Fruit fly (Drosophila melanogaster): ENCODE results near the gene flr.

The flr gene

DNA sequence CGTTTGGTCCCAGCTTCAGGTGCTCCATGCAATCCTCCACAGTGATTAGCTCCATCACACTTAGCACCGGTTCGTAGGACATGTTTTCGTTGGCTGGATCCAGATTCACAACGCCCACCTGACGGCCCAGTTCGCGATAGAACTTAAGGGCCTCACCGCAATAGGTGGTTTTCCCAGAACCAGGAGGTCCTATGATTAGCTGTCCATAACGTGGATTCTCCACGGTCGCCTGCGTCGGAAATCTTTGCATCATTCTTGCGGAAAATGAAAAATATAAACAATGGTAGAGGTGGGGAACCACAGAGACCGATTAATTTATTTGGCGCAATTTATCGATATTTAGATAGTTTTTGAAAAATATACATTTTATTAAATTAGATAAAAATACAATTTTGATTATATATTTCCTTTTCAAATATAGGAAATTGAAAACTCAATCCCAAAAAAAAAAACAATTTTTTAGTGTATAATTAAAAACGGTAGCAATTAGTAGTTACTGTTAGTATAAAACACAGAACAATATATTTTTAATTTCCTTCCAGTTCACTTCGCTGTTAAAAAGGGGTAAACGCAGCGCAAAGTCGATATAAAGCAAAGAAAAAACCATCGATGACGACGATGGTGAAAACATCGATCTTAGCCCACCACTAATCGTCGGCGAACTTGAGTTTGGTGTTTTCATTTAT, at the start of gene flr, which contains the start of gene CG10222:
Gene flr, plus strand, starts transcription at position 644 of the 686 bp plus-strand sequence.
Gene CG10222, minus strand, starts transcription at position 254 of the 686 bp plus-strand sequence.
- no peak for TF ChIP-seq noc (tag; optimal IDR thresholded peaks at IDR 0.05)

DNA sequence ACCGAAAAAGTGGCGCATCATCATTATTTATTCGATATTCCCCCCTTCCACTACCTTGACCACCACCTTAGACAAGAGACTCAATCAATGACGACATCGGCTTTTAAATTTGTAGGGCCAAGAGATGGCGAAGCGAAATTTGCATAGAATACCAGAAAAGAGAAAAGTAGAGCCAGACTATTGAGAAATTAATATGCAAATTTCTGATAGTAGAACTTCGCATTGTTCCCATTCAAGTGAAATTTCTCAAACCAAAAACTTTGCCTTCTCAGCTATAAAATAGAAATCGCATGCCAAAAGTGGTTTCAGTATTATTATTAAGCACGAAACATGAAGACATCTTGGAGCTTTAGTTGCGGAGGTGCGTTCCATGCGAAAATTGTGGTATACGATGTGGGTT, 35.0 kb upstream of the flr start, which contains the start of gene CG14111:
Gene CG14111, plus strand, starts transcription at position 301 of the 400 bp plus-strand sequence.
- TF ChIP-seq noc (tag; optimal IDR thresholded peaks at IDR 0.05): no peak

DNA sequence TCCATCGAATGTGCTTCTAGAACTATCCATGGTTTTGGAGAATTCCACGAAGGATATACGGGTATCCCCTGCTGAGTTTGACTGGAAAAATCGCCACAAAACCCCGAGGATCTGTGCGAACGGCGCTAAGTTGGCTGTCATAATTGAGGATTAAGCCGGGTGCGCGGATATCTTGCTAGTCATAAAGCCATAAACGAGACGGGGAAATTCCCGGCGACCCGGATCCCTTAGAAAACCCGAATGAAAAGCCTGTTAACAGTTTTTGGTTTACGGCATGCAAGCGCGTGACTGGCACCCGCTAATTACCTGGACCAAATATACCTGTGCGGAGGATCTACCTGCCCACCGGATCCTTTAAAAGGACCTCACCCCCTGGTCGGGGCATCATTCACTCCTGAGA, 34.4 kb upstream of the flr start, which contains the start of gene SNCF:
Gene SNCF, plus strand, starts transcription at position 382 of the 400 bp plus-strand sequence.
- no peak for TF ChIP-seq noc (tag; optimal IDR thresholded peaks at IDR 0.05)

DNA sequence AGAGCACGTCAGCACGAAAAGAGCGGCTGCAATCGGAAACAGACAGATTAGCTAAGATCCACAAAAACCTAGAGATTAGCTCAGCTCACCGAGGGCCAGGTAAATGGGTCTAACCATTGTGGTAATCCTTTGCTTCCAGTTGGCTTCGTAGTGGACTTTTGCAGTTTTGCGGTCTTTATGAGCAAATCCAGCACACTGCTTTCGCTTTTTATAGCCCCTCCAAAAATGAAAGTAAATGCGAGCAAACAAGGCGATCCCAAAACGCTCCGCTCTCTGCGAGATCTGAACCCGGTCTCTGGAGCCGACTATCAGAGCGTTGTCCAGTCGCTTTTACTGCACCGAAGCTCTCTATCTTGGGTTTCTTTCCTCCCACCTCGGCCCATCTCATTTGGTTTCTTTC, 31.5 kb upstream of the flr start, which contains the start of gene CG14107:
Gene CG14107, minus strand, starts transcription at position 187 of the 400 bp plus-strand sequence.
- no peak for TF ChIP-seq noc (tag; optimal IDR thresholded peaks at IDR 0.05)

DNA sequence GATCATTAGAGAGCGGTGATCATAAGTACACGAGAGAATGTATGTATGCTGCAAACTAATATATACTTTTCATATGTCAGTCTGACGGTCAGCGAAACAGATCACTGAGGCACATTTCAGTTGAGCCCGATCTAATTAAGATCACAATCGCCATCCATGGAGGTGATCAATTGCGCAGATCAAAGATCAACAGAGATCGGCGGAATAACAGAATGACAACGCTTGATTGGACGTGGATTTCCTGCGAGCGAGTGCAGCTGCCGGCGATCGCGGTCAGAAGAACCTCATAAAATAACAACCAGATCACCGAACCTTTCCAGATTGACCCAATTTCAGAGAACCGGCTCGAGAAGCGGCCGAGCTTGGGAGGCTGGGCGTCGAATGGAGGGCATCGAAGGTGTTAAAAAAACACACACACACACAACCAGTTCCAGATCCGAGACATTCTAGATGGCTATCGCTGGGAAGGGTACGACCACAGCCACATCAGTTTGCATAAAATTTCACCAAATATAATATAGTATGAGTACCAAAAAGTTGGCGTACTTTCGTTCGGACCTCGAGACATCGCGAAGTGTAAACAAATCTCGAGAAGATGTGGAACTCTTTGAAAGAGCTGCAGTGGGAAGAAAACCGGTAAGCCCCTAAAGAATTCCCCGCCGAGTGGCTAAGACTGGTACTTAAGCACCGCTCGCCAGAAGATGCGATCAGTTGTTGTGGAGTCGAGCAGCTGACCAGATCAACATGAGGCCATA, 30.4 kb upstream of the flr start, which contains the start of gene ImpL1:
Gene ImpL1, plus strand, starts transcription at position 705 of the 755 bp plus-strand sequence.
- no peak for TF ChIP-seq noc (tag; optimal IDR thresholded peaks at IDR 0.05)

DNA sequence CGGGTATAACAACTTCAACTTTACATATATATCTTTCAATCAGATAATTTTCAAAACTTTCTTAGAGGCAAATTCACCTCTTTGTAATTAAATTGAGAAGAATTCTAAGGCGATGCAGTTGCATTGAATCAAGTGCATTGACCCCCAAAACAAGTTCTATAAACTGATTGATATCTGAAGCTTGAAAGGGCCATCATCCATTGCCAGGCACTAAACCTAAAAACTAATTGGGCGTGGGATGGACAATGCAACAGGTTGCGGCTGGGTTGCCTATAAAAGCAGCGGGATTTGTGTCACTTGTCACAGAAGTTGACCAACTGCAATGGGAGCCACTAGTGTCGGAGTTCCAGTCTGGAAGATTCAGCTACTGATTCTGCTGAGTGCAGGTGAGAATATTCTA, 28.2 kb upstream of the flr start, which contains the start of gene CG14110:
Gene CG14110, plus strand, starts transcription at position 301 of the 400 bp plus-strand sequence.
- no peak for TF ChIP-seq noc (tag; optimal IDR thresholded peaks at IDR 0.05)

DNA sequence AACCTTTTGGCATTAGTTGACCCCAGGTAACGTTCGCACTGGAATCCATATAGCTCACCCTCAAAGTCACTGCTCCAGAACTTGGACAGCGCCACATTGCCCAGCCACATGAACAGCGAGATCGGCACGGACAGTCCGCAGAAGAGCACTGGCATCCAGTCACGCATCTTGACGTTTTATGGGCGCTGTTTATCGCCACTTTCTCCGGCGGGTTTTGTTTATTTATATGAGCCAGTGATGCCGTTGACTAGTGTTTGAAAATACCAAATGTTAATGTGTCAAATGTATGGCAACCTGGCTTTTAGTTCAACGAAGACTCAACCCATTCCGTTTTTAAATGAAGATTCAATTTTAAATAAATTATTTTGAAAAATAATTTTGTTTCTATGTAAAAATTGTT, 25.0 kb upstream of the flr start, which contains the start of gene CG10171:
Gene CG10171, minus strand, starts transcription at position 300 of the 400 bp plus-strand sequence.
- TF ChIP-seq noc (tag; optimal IDR thresholded peaks at IDR 0.05): no peak

DNA sequence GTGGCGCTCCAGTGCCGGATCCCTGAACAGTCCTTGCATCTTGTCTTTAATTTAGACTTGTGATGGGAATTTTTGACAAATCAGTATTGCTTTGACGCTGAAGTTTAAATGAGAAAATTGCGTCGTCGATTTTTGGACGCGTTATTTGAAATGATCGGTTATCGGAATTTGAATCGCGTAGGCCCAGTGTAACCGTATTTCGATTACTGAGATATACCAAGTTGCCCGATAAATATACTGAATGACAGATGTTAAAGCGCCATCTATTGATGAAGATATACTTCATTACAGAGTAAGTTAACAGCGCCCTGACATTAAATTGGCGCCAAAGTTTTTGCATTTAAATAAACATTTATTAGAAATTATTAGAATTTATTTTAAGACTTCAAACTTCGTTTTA, 22.8 kb upstream of the flr start, which contains the start of gene Poc1:
Gene Poc1, minus strand, starts transcription at position 173 of the 400 bp plus-strand sequence.
- TF ChIP-seq noc (tag; optimal IDR thresholded peaks at IDR 0.05): no peak

DNA sequence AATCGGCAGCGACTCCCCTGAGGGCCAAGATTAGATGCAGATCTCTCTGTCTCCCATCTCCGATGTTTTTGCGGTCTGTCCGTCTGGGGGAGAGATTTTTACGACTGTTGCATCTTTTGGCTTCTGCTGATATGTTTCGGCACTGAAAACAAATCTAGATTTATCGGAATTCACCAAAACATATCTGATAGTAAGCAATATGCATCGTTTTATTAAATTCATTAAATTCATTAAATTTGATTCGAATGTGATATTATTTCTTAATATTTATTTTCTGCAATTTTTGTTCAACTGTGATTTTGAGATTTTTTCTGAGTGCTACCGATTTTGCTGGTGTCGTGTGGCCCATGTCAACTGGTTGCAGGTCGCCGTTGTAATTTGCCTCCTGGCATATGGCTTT, 19.1 kb upstream of the flr start:
- no peak for TF ChIP-seq noc (tag; optimal IDR thresholded peaks at IDR 0.05)

DNA sequence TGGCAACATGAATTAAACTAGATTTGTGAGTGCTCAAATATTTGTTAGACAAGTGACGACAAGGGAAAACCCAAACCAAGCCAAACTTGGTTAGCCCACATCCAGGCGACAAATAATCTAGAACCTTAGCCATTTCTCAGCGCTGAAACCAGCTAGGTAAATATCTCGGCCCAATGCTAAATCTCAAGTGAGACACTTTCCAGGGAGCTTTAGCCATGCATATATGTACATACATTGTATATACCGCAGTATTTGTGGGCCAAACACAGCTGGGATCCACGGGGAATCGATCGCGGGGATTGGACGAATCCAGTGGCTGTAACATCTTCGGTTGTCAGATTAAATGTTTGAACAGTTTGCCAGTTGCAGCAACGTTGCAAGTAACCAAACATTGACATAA, 15.0 kb upstream of the flr start:
- no peak for TF ChIP-seq noc (tag; optimal IDR thresholded peaks at IDR 0.05)

DNA sequence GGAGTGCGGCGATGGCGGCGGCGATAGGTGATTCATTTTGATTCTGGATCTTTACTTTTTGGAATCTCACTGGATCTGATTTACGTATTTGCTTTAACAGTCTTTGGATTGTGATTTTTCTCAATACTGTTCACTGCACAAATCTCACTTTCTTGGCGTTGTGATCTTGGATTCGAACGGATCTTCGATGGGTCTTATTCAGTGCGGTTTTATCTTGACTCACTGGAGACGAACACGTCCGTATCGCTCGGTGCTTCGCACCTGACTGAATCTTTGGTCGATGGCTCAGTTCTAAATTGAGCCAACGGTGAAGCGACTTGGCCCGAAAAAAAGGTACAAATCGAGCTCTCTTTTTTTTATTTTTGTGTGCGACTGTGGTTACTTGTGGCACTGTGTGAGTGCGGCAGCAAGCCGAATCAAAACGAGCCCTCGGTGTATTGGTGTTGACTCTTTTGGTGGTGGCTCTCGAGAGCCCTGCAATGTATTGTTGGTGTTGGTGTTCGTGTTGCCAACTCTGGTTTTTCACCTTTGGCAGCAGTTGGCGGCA, 11.7 kb upstream of the flr start, which contains the start of gene sens:
Gene sens, minus strand, starts transcription at position 254 of the 547 bp plus-strand sequence.
- TF ChIP-seq noc (tag; optimal IDR thresholded peaks at IDR 0.05): no peak

DNA sequence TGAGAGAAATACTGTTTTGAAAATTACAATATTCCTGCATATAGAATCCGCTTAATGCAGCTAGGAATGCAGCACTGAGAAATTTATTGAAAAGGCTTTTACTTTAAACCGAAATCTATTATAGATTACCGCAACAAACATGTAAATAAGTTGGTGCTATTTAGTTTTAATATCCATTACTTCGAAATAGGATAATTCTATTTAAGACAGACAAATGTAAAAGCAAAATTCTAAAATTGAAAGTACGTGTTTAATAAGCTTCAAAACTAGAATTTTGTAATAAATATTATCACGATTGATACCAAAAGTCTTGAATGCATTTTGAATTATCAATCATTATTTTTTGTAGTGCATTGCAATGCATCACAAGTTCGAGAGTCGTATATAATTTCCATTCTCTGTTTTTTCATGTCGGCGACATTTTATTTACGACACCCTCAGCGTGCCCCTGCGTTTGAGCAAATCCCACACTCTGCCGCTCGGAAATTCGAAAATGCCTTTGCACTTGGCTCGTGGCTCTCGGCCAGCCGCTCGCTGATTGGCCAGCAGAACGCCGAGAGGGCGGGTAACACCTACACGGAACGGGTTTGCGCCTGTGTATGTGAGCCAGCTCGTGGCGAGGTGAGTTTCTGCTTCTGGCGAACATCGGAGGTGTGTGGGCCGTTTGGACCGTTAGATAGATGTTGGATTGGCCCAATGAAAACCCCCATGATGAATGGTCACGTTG, 9.3 kb upstream of the flr start:
- TF ChIP-seq noc (tag; optimal IDR thresholded peaks at IDR 0.05): no peak

DNA sequence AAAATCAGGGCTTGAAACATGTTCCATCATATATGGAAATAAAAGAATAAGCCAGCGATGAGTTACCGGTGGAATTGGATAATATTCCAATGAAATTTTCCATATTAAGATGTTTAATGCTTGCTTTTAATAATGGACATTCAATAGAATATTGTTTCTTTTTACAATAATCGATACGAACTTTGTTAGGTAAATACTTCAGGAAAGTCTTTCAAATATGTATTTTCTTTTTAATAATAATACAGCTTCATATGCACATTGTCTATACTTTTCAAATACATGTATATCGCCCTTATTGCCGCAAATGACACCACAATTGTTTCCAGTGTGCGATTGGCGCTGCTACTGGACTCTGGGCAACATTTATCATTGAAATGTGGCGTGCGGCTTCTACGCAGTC, 5.8 kb upstream of the flr start:
- no peak for TF ChIP-seq noc (tag; optimal IDR thresholded peaks at IDR 0.05)

DNA sequence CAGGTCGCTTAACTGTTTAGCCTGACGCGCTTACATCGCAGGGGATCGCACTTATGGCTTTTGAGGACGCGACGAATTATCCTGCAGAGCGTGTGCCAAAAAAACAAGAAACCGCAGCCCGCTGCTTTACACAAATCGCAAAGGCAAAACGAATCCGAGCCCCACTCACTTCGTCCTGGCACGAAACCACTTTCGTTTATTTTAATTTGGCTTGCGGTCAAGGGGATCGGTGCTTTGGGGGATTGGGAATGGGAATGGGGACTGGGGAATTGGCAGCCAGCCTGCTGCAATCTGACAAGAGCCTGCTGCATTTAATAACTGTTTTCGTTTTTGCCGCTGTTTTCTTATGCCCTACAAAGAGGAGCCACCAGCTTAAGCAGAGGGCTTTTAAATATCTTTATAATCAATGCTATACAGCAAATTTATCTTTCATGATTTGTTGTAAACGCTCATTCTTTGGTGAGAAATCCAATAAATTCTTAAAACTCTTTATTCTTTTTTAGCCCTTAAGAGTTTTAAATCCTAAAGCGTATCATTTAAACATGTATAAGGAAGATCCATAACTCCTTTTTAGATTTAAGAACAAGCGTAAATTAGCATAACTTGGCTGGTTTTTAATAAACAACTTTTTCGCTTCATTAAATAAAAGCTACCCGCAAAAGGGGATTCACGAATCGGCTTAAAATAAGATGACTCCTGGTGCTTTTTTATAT, 2.7 kb upstream of the flr start:
- no peak for TF ChIP-seq noc (tag; optimal IDR thresholded peaks at IDR 0.05)

DNA sequence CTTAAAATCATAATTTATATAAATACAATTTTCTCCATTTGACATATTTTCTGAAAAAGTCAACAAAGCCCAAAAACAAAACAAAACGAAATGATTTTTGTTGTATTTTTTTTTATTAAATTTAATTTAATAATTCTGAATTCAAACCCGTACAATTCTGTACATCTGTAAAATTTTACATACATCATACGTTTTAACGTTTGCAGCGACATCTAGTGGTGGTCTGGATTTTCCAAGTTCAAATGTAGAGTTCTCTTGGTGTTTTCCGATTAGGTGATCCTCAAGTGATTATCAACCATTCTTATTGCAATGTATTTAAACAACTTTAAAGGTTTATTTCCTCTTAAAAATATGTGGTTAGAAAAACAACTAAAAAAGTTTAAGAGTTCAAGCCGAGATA, 1.6 kb upstream of the flr start:
- no peak for TF ChIP-seq noc (tag; optimal IDR thresholded peaks at IDR 0.05)
